Worm (Caenorhabditis elegans) whole organism, L2 larva: ENCODE data around the gene lsy-12.

Experiments
- C34F6.9 ChIP-seq: fragments of 150-350 bp; optimal IDR thresholded peaks from 2 replicates; lab custom pipeline; 2014; ENCODE audit warnings: missing biosample characterization, missing genetic modification characterization
- F13H6.1 ChIP-seq: sonication (generic microtip); optimal IDR thresholded peaks from 2 replicates; lab custom pipeline; 2016; ENCODE audit warnings: missing genetic modification characterization, missing compliant biosample characterization
- R02D3.7 ChIP-seq: fragments of 150-350 bp; optimal IDR thresholded peaks from 2 replicates; lab custom pipeline; 2014; ENCODE audit warnings: missing biosample characterization, missing genetic modification characterization
- Y55F3AM.14 ChIP-seq: fragments of 200-800 bp; sonication (Bioruptor generic); optimal IDR thresholded peaks from 2 replicates; lab custom pipeline; 2018; ENCODE audit warnings: mild to moderate bottlenecking, missing genetic modification characterization, missing compliant biosample characterization
- ZK546.5 ChIP-seq: sonication (generic microtip); optimal IDR thresholded peaks from 2 replicates; lab custom pipeline; 2017; ENCODE audit warnings: missing biosample characterization, missing genetic modification characterization
- alr-1 ChIP-seq: fragments of 150-350 bp; optimal IDR thresholded peaks from 2 replicates; lab custom pipeline; 2014; ENCODE audit warnings: missing biosample characterization, missing genetic modification characterization
- aly-2 ChIP-seq: fragments of 150-350 bp; optimal IDR thresholded peaks from 2 replicates; lab custom pipeline; 2014; ENCODE audit warnings: missing biosample characterization, missing genetic modification characterization
- blmp-1 ChIP-seq: sonication (generic microtip); optimal IDR thresholded peaks from 2 replicates; lab custom pipeline; 2017; ENCODE audit warnings: missing genetic modification characterization, mild to moderate bottlenecking, missing compliant biosample characterization, antibody characterized with exemption, moderate library complexity; ENCODE audit not compliant: insufficient read depth
- crh-2 ChIP-seq: sonication (generic microtip); optimal IDR thresholded peaks from 2 replicates; lab custom pipeline; 2017; ENCODE audit warnings: missing biosample characterization, missing genetic modification characterization
- egl-27 ChIP-seq: sonication (generic microtip); optimal IDR thresholded peaks from 3 replicates; lab custom pipeline; 2017; ENCODE audit warnings: missing biosample characterization, missing genetic modification reagents, missing genetic modification characterization
- elt-1 ChIP-seq: fragments of 150-350 bp; optimal IDR thresholded peaks from 2 replicates; lab custom pipeline; 2014; ENCODE audit warnings: missing biosample characterization, missing genetic modification characterization
- elt-3 ChIP-seq: sonication (generic microtip); optimal IDR thresholded peaks from 2 replicates; lab custom pipeline; 2017; ENCODE audit warnings: missing biosample characterization, missing genetic modification characterization
- fos-1 ChIP-seq: fragments of 150-350 bp; optimal IDR thresholded peaks from 2 replicates; lab custom pipeline; 2014; ENCODE audit warnings: missing biosample characterization, missing genetic modification characterization
- lin-13 ChIP-seq: fragments of 150-350 bp; optimal IDR thresholded peaks from 2 replicates; lab custom pipeline; 2014; ENCODE audit warnings: missing biosample characterization, missing genetic modification reagents, missing genetic modification characterization
- lsy-2 ChIP-seq, 2 experiments: fragments of 150-350 bp in 1 of 2; sonication (generic microtip) in 1 of 2; optimal IDR thresholded peaks; 2 replicates each; lab custom pipeline; 2014 to 2017; ENCODE audit warnings: missing biosample characterization in 2 of 2, missing genetic modification characterization in 2 of 2
- mbf-1 ChIP-seq: sonication (generic microtip); optimal IDR thresholded peaks from 2 replicates; lab custom pipeline; 2017; ENCODE audit warnings: missing biosample characterization, missing genetic modification characterization
- mdl-1 ChIP-seq, 2 experiments: fragments of 150-350 bp in 1 of 2; sonication (generic microtip) in 1 of 2; optimal IDR thresholded peaks; 2 replicates each; lab custom pipeline; 2017; ENCODE audit warnings: missing biosample characterization in 2 of 2, missing genetic modification characterization in 2 of 2
- nhr-10 ChIP-seq: sonication (generic microtip); optimal IDR thresholded peaks from 2 replicates; lab custom pipeline; 2017; ENCODE audit warnings: missing biosample characterization, missing genetic modification characterization
- nhr-11 ChIP-seq: fragments of 150-350 bp; optimal IDR thresholded peaks from 2 replicates; lab custom pipeline; 2014; ENCODE audit warnings: missing biosample characterization, missing genetic modification characterization
- nhr-129 ChIP-seq: fragments of 150-350 bp; optimal IDR thresholded peaks from 2 replicates; lab custom pipeline; 2014; ENCODE audit warnings: missing biosample characterization, missing genetic modification characterization
- nhr-23 ChIP-seq: fragments of 150-350 bp; optimal IDR thresholded peaks from 2 replicates; lab custom pipeline; 2014; ENCODE audit warnings: missing biosample characterization, missing genetic modification reagents, missing genetic modification characterization
- nhr-237 ChIP-seq: fragments of 150-350 bp; optimal IDR thresholded peaks from 2 replicates; lab custom pipeline; 2014; ENCODE audit warnings: missing biosample characterization, missing genetic modification characterization
- nhr-6 ChIP-seq: fragments of 150-350 bp; optimal IDR thresholded peaks from 2 replicates; lab custom pipeline; 2014; ENCODE audit warnings: missing biosample characterization, missing genetic modification characterization
- peb-1 ChIP-seq: fragments of 150-350 bp; optimal IDR thresholded peaks from 2 replicates; lab custom pipeline; 2014; ENCODE audit warnings: missing biosample characterization, missing genetic modification characterization
- sem-4 ChIP-seq: fragments of 150-350 bp; optimal IDR thresholded peaks from 2 replicates; lab custom pipeline; 2014; ENCODE audit warnings: missing biosample characterization, missing genetic modification reagents, missing genetic modification characterization
- sma-3 ChIP-seq: sonication (generic microtip); optimal IDR thresholded peaks from 2 replicates; lab custom pipeline; 2016; ENCODE audit warnings: missing genetic modification reagents, missing genetic modification characterization, missing compliant biosample characterization
- snpc-4 ChIP-seq: fragments of 150-350 bp; optimal IDR thresholded peaks from 2 replicates; lab custom pipeline; 2014; ENCODE audit warnings: missing biosample characterization, missing genetic modification characterization
- unc-55 ChIP-seq: fragments of 150-350 bp; sonication (generic microtip); optimal IDR thresholded peaks from 3 replicates; lab custom pipeline; 2014; ENCODE audit warnings: missing biosample characterization, missing genetic modification reagents, missing genetic modification characterization
- unc-62 ChIP-seq: fragments of 150-350 bp; optimal IDR thresholded peaks from 2 replicates; lab custom pipeline; 2014; ENCODE audit warnings: missing biosample characterization, missing genetic modification reagents, missing genetic modification characterization
- zag-1 ChIP-seq: fragments of 150-350 bp; optimal IDR thresholded peaks from 2 replicates; lab custom pipeline; 2014; ENCODE audit warnings: missing biosample characterization, missing genetic modification characterization
- ztf-11 ChIP-seq: sonication (generic microtip); optimal IDR thresholded peaks from 2 replicates; lab custom pipeline; 2017; ENCODE audit warnings: missing biosample characterization, missing genetic modification characterization

lsy-12 gene

ce11 chrV:9859863-9860262 is at the start of gene lsy-12:
lsy-12 (minus strand) TSS chrV:9859963.
- TF ChIP-seq egl-27 (tag; lab: Kevin White, UChicago) (no peak), aly-2 (no peak), unc-62 (no peak), zag-1 (tag; lab: Kevin White, UChicago) (no peak), fos-1 (no peak), nhr-10 (no peak), nhr-6 (tag; lab: Kevin White, UChicago) (no peak), C34F6.9 (tag; lab: Kevin White, UChicago) (no peak), Y55F3AM.14 (GFP tag; lab: Kevin White, UChicago) (no peak), nhr-237 (tag; lab: Kevin White, UChicago) (no peak), F13H6.1 (no peak), nhr-129 (tag; lab: Kevin White, UChicago) (no peak), sma-3 (no peak), mbf-1 (tag; lab: Kevin White, UChicago) (no peak), elt-3 (tag; lab: Kevin White, UChicago) (no peak), lsy-2 (tag; optimal IDR thresholded peaks at IDR 0.05; lab: Kevin White, UChicago) (no peak), alr-1 (tag; lab: Kevin White, UChicago) (no peak), lin-13 (GFP tag; lab: Kevin White, UChicago) (no peak)
- TF ChIP-seq, all 48 proteins: peak for 0

DNA sequence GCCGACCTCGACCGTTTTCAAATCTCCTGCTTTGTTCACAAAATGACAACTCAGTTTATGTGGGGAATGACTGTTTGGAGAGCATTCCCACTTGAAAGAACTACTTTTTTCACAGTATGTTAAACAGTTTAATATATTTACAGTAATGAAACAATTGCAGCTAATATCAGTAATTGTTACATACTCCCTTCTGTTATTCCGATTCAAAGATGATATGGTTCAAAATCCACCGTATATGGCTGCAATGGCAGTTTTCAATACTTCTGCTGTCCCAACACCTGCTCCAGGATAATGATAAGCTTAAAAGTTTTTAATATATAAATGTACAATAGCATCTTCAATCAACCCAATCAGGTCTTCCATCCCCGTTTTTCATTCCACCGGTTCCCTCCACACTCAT is 47.4 kb upstream of the lsy-12 start:
- TF ChIP-seq mdl-1 (tag; optimal IDR thresholded peaks at IDR 0.05; lab: Kevin White, UChicago) (no peak), elt-1 (tag; lab: Kevin White, UChicago) (no peak)

- TF ChIP-seq mbf-1 (tag; lab: Kevin White, UChicago) (no peak), blmp-1 (tag; lab: Kevin White, UChicago) (no peak), F13H6.1 (no peak), aly-2 (no peak), nhr-23 (no peak), unc-55 (GFP tag; lab: Kevin White, UChicago) (no peak), fos-1 (no peak), elt-3 (tag; lab: Kevin White, UChicago) (no peak)
Measured at ce11 chrV:9906115-9906514, 46.4 kb upstream of the lsy-12 start, which contains the start of gene fipr-11. fipr-11 (minus strand) TSS chrV:9906215.

DNA sequence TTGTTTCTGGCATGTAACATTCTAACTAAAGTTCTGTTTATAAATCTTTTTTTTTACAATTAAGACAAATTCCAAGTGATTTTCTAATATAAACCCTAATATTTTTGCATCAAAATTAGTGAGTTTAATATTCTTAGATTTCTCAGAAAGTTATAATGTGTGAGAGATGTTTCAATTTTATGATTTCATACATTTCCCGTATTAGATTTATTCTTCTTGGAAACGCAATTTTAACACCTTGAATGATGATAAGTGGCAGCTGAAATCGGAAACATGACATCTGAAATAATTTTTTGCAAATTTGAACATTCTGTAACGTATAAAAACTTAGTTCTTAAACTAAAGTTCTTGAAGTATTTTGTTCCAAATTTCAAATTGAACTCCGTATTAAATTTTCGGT is 41.4 kb upstream of the lsy-12 start:
- no peak for TF ChIP-seq ztf-11 (tag; lab: Kevin White, UChicago)
- no peak for TF ChIP-seq ZK546.5 (tag; lab: Kevin White, UChicago)
- TF ChIP-seq nhr-237 (tag; lab: Kevin White, UChicago) = no peak
- no peak for TF ChIP-seq snpc-4 (tag; lab: Kevin White, UChicago)
- TF ChIP-seq lsy-2 (tag; optimal IDR thresholded peaks at IDR 0.05; lab: Kevin White, UChicago) = no peak
- TF ChIP-seq peb-1 (tag; lab: Kevin White, UChicago) = no peak
- TF ChIP-seq sem-4 (tag; lab: Kevin White, UChicago) = no peak
- no peak for TF ChIP-seq unc-62
- no peak for TF ChIP-seq elt-3 (tag; lab: Kevin White, UChicago)
- no peak for TF ChIP-seq fos-1
- TF ChIP-seq R02D3.7 = no peak
- TF ChIP-seq nhr-23 = no peak

ce11 chrV:9899278-9899677 is 39.5 kb upstream of the lsy-12 start, which contains the start of gene egl-47:
egl-47 (plus strand) TSS chrV:9899578.
- TF ChIP-seq nhr-237 (tag; lab: Kevin White, UChicago) = no peak
- no peak for TF ChIP-seq R02D3.7
- TF ChIP-seq Y55F3AM.14 (GFP tag; lab: Kevin White, UChicago) = no peak
- TF ChIP-seq, all 48 proteins: peak for 0

- TF ChIP-seq crh-2 = peak; percentile 30
- peak; percentile 57 for TF ChIP-seq fos-1
- TF ChIP-seq nhr-11 = no peak
Measured at ce11 chrV:9889629-9890028, 29.9 kb upstream of the lsy-12 start, which contains the start of gene fshr-1. fshr-1 (plus strand) TSS chrV:9889837.
